Worm (Caenorhabditis elegans): ENCODE measurements around the gene M05D6.5.

- TF ChIP-seq ces-1 (GFP tag; optimal IDR thresholded peaks at IDR 0.05) (no peak), xbp-1 (tag; optimal IDR thresholded peaks at IDR 0.05) (no peak), egl-27 (tag; optimal IDR thresholded peaks at IDR 0.05) (no peak), unc-62 (GFP tag; optimal IDR thresholded peaks at IDR 0.05) (no peak), lsy-2 (tag; optimal IDR thresholded peaks at IDR 0.05) (no peak)
Measured at ce11 chrII:8451425-8451824, 30.6 kb downstream of the M05D6.5 start.
